Worm (Caenorhabditis elegans) whole organism, L1 larva: Measurements from ENCODE around the gene hot-7.

Experiments used
- ama-1 ChIP-seq: fragments of 150-350 bp; optimal IDR thresholded peaks from 2 replicates; lab custom pipeline; 2014
- ces-1 ChIP-seq: fragments of 150-350 bp; optimal IDR thresholded peaks from 2 replicates; lab custom pipeline; 2014; ENCODE audit warnings: missing biosample characterization, missing genetic modification reagents, missing genetic modification characterization
- egl-27 ChIP-seq, 2 experiments: fragments of 150-350 bp in 1 of 2; sonication (generic microtip); optimal IDR thresholded peaks; 3 replicates each; lab custom pipeline; 2017 to 2018; ENCODE audit warnings: missing biosample characterization in 2 of 2, missing genetic modification characterization in 2 of 2, missing genetic modification reagents in 2 of 2
- isw-1 ChIP-seq: fragments of 200-800 bp; sonication (Bioruptor generic); IDR thresholded peaks from 2 replicates; pipeline ENCODE4 v1.3.6; 2022; ENCODE audit warnings: missing genetic modification characterization, missing compliant biosample characterization
- lsy-2 ChIP-seq, 2 experiments: fragments of 150-350 bp; optimal IDR thresholded peaks; 2 replicates each; lab custom pipeline; 2014; ENCODE audit warnings: missing biosample characterization in 2 of 2, missing genetic modification characterization in 2 of 2
- pag-3 ChIP-seq: sonication (generic microtip); optimal IDR thresholded peaks from 2 replicates; lab custom pipeline; 2017; ENCODE audit warnings: missing genetic modification characterization, mild to moderate bottlenecking, missing compliant biosample characterization, antibody characterized with exemption, borderline replicate concordance; ENCODE audit not compliant: insufficient read depth
- rnt-1 ChIP-seq: sonication (generic microtip); optimal IDR thresholded peaks from 2 replicates; lab custom pipeline; 2016; ENCODE audit warnings: mild to moderate bottlenecking, missing genetic modification characterization, moderate library complexity, missing compliant biosample characterization
- sptf-1 ChIP-seq: fragments of 150-350 bp; optimal IDR thresholded peaks from 2 replicates; lab custom pipeline; 2014; ENCODE audit warnings: missing biosample characterization, missing genetic modification characterization
- tbx-2 ChIP-seq: sonication (generic microtip); optimal IDR thresholded peaks from 2 replicates; lab custom pipeline; 2016; ENCODE audit warnings: missing genetic modification characterization, missing compliant biosample characterization

ce11 chrII:14176642-14177041 is 34.6 kb upstream of the hot-7 start:
- no peak for TF ChIP-seq ces-1 (GFP tag; lab: Kevin White, UChicago)
- TF ChIP-seq sptf-1 (tag; lab: Kevin White, UChicago): no peak
- peak; percentile 26 for TF ChIP-seq rnt-1 (tag; lab: Kevin White, UChicago)
- TF ChIP-seq ama-1 (lab: Kevin White, UChicago): no peak
- no peak for TF ChIP-seq isw-1 (GFP tag; lab: Robert Waterston, UW)
- TF ChIP-seq egl-27 (tag; optimal IDR thresholded peaks at IDR 0.05; lab: Kevin White, UChicago): no peak
- TF ChIP-seq tbx-2 (tag; lab: Kevin White, UChicago): no peak
- no peak for TF ChIP-seq pag-3
- TF ChIP-seq lsy-2 (tag; optimal IDR thresholded peaks at IDR 0.05; lab: Kevin White, UChicago): no peak
